2 fruit fly cellular contexts compared by ENCODE assay signal in the genomic region with DNA sequence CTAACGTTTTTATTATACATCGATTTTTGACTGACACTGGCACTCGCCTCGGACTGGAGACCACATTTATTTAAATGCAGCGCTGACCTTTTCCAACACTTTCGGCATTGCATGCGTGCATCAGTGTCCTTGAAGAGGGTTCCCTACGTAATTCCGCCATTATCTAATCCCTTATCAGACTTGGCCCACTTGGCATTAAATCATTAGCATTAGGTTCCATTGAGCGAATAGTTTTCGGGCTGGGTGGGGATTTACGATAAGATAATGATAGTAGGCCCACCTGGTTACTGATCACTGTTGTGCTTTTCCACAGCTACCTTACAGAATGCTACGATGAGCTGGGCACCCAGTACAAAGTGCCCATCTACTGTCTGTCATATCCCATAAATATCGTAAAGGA.
A peak's percentile ranks its signal among the peaks of the same experiment; 100 is the strongest.
TF ChIP-seq lines count a peak whose summit lies in the region.

No protein-coding gene starts in this region.

- TF ChIP-seq CTCF in whole organism, embryonic (GFP tag; optimal IDR thresholded peaks at IDR 0.05; lab: Kevin White, UChicago) = no peak

TF ChIP-seq in whole organism, adult, 20 proteins besides CTCF, POLR2A, EP300 and RAD21:
- TF ChIP-seq Mnt (GFP tag; optimal IDR thresholded peaks at IDR 0.05; lab: Kevin White, UChicago) (no peak), cic (GFP tag; optimal IDR thresholded peaks at IDR 0.05; lab: Kevin White, UChicago) (peak; percentile 63)
TF ChIP-seq in whole organism, adult: peak in this region for 1.

TF ChIP-seq in whole organism, embryonic, 481 proteins besides CTCF, POLR2A, EP300 and RAD21:
- TF ChIP-seq ttk (GFP tag; IDR thresholded peaks at IDR 0.05; lab: Robert Waterston, UW) (no peak), CG34224 (GFP tag; IDR thresholded peaks at IDR 0.05; lab: Robert Waterston, UW; ENCODE audit: partially characterized antibody) (no peak), GATAe (GFP tag; conservative IDR thresholded peaks at IDR 0.05; lab: Robert Waterston, UW) (peak; percentile 49), Spps (tag; optimal IDR thresholded peaks at IDR 0.05; lab: Kevin White, UChicago) (no peak), CG11723 (GFP tag; optimal IDR thresholded peaks at IDR 0.05; lab: Kevin White, UChicago) (no peak), CG30403 (GFP tag; optimal IDR thresholded peaks at IDR 0.05; lab: Kevin White, UChicago) (no peak), Pdp1 (GFP tag; optimal IDR thresholded peaks at IDR 0.05; lab: Kevin White, UChicago) (peak in 1 of 2 experiments; percentile 17), p53 (GFP tag; optimal IDR thresholded peaks at IDR 0.05; lab: Kevin White, UChicago) (no peak), Opbp (GFP tag; IDR thresholded peaks at IDR 0.05; lab: Robert Waterston, UW; ENCODE audit: partially characterized antibody) (no peak), stwl (tag; optimal IDR thresholded peaks at IDR 0.05; lab: Kevin White, UChicago) (no peak), CG6765 (GFP tag; optimal IDR thresholded peaks at IDR 0.05; lab: Kevin White, UChicago) (no peak), nau (GFP tag; optimal IDR thresholded peaks at IDR 0.05; lab: Kevin White, UChicago) (no peak), HLH3B (GFP tag; IDR thresholded peaks at IDR 0.05; lab: Robert Waterston, UW) (no peak), mirr (GFP tag; optimal IDR thresholded peaks at IDR 0.05; lab: Kevin White, UChicago) (peak; percentile 10), sna (GFP tag; IDR thresholded peaks at IDR 0.05; lab: Robert Waterston, UW; ENCODE audit: partially characterized antibody) (no peak), bsh (GFP tag; optimal IDR thresholded peaks at IDR 0.05; lab: Kevin White, UChicago) (no peak), mam (GFP tag; optimal IDR thresholded peaks at IDR 0.05; lab: Kevin White, UChicago) (no peak), CG3065 (GFP tag; optimal IDR thresholded peaks at IDR 0.05; lab: Kevin White, UChicago) (no peak), NC2β (GFP tag; optimal IDR thresholded peaks at IDR 0.05; lab: Kevin White, UChicago) (no peak), nmo (GFP tag; optimal IDR thresholded peaks at IDR 0.05; lab: Kevin White, UChicago) (no peak), esg (GFP tag; conservative IDR thresholded peaks at IDR 0.05; lab: Robert Waterston, UW) (no peak), peb (GFP tag; IDR thresholded peaks at IDR 0.05; lab: Robert Waterston, UW) (no peak), CG17912 (GFP tag; optimal IDR thresholded peaks at IDR 0.05; lab: Kevin White, UChicago) (no peak), unpg (GFP tag; optimal IDR thresholded peaks at IDR 0.05; lab: Kevin White, UChicago) (no peak), hb (GFP tag; IDR thresholded peaks at IDR 0.05; lab: Robert Waterston, UW; ENCODE audit: partially characterized antibody) (no peak), ro (GFP tag; IDR thresholded peaks at IDR 0.05; lab: Robert Waterston, UW) (no peak), CG17802 (tag; optimal IDR thresholded peaks at IDR 0.05; lab: Kevin White, UChicago) (no peak), Rx (GFP tag; IDR thresholded peaks at IDR 0.05; lab: Robert Waterston, UW) (no peak), croc (GFP tag; conservative IDR thresholded peaks at IDR 0.05; lab: Robert Waterston, UW) (no peak), CG11247 (GFP tag; IDR thresholded peaks at IDR 0.05; lab: Robert Waterston, UW) (no peak), B-H1 (GFP tag; IDR thresholded peaks at IDR 0.05; lab: Robert Waterston, UW) (no peak), CG15479 (GFP tag; optimal IDR thresholded peaks at IDR 0.05; lab: Kevin White, UChicago) (no peak), CG13624 (GFP tag; optimal IDR thresholded peaks at IDR 0.05; lab: Kevin White, UChicago) (no peak), slp2 (GFP tag; optimal IDR thresholded peaks at IDR 0.05; lab: Kevin White, UChicago) (no peak), CG3995 (GFP tag; optimal IDR thresholded peaks at IDR 0.05; lab: Kevin White, UChicago) (no peak), CG31224 (GFP tag; IDR thresholded peaks at IDR 0.05; lab: Robert Waterston, UW) (no peak), CHES-1-like (GFP tag; optimal IDR thresholded peaks at IDR 0.05; lab: Kevin White, UChicago) (no peak), CG4360 (GFP tag; IDR thresholded peaks at IDR 0.05; lab: Robert Waterston, UW) (no peak), wor (GFP tag; IDR thresholded peaks at IDR 0.05; lab: Robert Waterston, UW) (no peak), CG4617 (GFP tag; optimal IDR thresholded peaks at IDR 0.05; lab: Kevin White, UChicago; ENCODE audit: borderline replicate concordance) (no peak), Mes4 (GFP tag; optimal IDR thresholded peaks at IDR 0.05; lab: Kevin White, UChicago) (no peak), Med (GFP tag; lab: Kevin White, UChicago) (peak; percentile 58), Lim3 (GFP tag; IDR thresholded peaks at IDR 0.05; lab: Robert Waterston, UW) (no peak), exex (tag; optimal IDR thresholded peaks at IDR 0.05; lab: Kevin White, UChicago) (peak; percentile 66)
